Worm (Caenorhabditis elegans) whole organism, L1 larva: Measurements from ENCODE around the gene C54D10.10.

Experiments
- aha-1 ChIP-seq: fragments of 150-350 bp; optimal IDR thresholded peaks from 2 replicates; lab custom pipeline; 2014; ENCODE audit warnings: missing biosample characterization, missing genetic modification characterization
- ama-1 ChIP-seq: fragments of 150-350 bp; optimal IDR thresholded peaks from 2 replicates; lab custom pipeline; 2014
- ceh-82 ChIP-seq, 3 experiments: fragments of 150-350 bp in 1 of 3; sonication (generic microtip) in 2 of 3; optimal IDR thresholded peaks; 2 replicates each; lab custom pipeline; 2014 to 2017; ENCODE audit warnings: missing biosample characterization in 3 of 3, missing genetic modification characterization in 3 of 3
- lsy-2 ChIP-seq, 2 experiments: fragments of 150-350 bp; optimal IDR thresholded peaks; 2 replicates each; lab custom pipeline; 2014; ENCODE audit warnings: missing biosample characterization in 2 of 2, missing genetic modification characterization in 2 of 2
- nhr-28 ChIP-seq: fragments of 150-350 bp; optimal IDR thresholded peaks from 2 replicates; lab custom pipeline; 2014; ENCODE audit warnings: missing biosample characterization, missing genetic modification characterization
- sptf-1 ChIP-seq: fragments of 150-350 bp; optimal IDR thresholded peaks from 2 replicates; lab custom pipeline; 2014; ENCODE audit warnings: missing biosample characterization, missing genetic modification characterization
- tbx-2 ChIP-seq: sonication (generic microtip); optimal IDR thresholded peaks from 2 replicates; lab custom pipeline; 2016; ENCODE audit warnings: missing genetic modification characterization, missing compliant biosample characterization
- tlp-1 ChIP-seq: fragments of 150-350 bp; optimal IDR thresholded peaks from 2 replicates; lab custom pipeline; 2014; ENCODE audit warnings: missing biosample characterization, missing genetic modification characterization
- unc-130 ChIP-seq: fragments of 150-350 bp; optimal IDR thresholded peaks from 2 replicates; lab custom pipeline; 2017; ENCODE audit warnings: missing biosample characterization, missing genetic modification characterization, inconsistent platforms

- TF ChIP-seq nhr-28 (no peak), unc-130 (no peak), lsy-2 (tag; optimal IDR thresholded peaks at IDR 0.05; lab: Kevin White, UChicago) (no peak), ama-1 (lab: Kevin White, UChicago) (no peak), tbx-2 (no peak), ceh-82 (tag; optimal IDR thresholded peaks at IDR 0.05; lab: Kevin White, UChicago) (no peak), tlp-1 (tag; lab: Kevin White, UChicago) (no peak), sptf-1 (tag; lab: Kevin White, UChicago) (no peak), aha-1 (tag; lab: Kevin White, UChicago) (no peak)
Measured at ce11 chrV:12411909-12412308, 37.9 kb downstream of the C54D10.10 start, which contains the start of gene cdr-7.
